Fruit fly (Drosophila melanogaster) whole organism, embryonic: ENCODE data around the gene GluProRS.
A peak's percentile ranks its signal among the peaks of the same experiment; 100 is the strongest.

ENCODE experiments used
- Abd-B ChIP-seq: fragments of 200-800 bp; sonication (Bioruptor generic); optimal IDR thresholded peaks from 2 replicates; lab custom pipeline; 2018; ENCODE audit warnings: missing biosample characterization, mild to moderate bottlenecking, missing genetic modification characterization, moderate library complexity
- CG10654 ChIP-seq: fragments of 200-800 bp; sonication (Bioruptor generic); optimal IDR thresholded peaks from 2 replicates; lab custom pipeline; 2016; ENCODE audit warnings: missing biosample characterization, missing genetic modification characterization
- CG11504 ChIP-seq: fragments of 200-800 bp; sonication (Bioruptor generic); optimal IDR thresholded peaks from 3 replicates; lab custom pipeline; 2019; ENCODE audit warnings: missing biosample characterization, mild to moderate bottlenecking, missing genetic modification characterization, moderate library complexity
- CG11695 ChIP-seq: fragments of 200-800 bp; sonication (Bioruptor generic); IDR thresholded peaks from 3 replicates; pipeline ENCODE4 v1.3.6; 2022; ENCODE audit warnings: missing biosample characterization, missing genetic modification characterization
- CG12104 ChIP-seq: fragments of 200-800 bp; sonication (Bioruptor generic); optimal IDR thresholded peaks from 3 replicates; lab custom pipeline; 2016; ENCODE audit warnings: missing biosample characterization, missing genetic modification characterization
- CG12659 ChIP-seq: fragments of 200-800 bp; sonication (Bioruptor generic); optimal IDR thresholded peaks from 3 replicates; lab custom pipeline; 2017; ENCODE audit warnings: mild to moderate bottlenecking, missing biosample characterization, missing genetic modification reagents, missing genetic modification characterization
- CG15514 ChIP-seq: fragments of 200-800 bp; sonication (Bioruptor generic); optimal IDR thresholded peaks from 3 replicates; lab custom pipeline; 2017; ENCODE audit warnings: missing biosample characterization, missing genetic modification characterization, mild to moderate bottlenecking, moderate library complexity, missing genetic modification reagents
- CG16779 ChIP-seq: fragments of 200-800 bp; sonication (Bioruptor generic); IDR thresholded peaks from 2 replicates; pipeline ENCODE4 v1.3.6; 2022; ENCODE audit warnings: missing biosample characterization, missing genetic modification characterization
- CG31365 ChIP-seq: fragments of 200-800 bp; sonication (Bioruptor generic); optimal IDR thresholded peaks from 2 replicates; lab custom pipeline; 2018; ENCODE audit warnings: missing biosample characterization, mild to moderate bottlenecking, missing genetic modification characterization
- CG34422 ChIP-seq: fragments of 200-800 bp; sonication (Bioruptor generic); IDR thresholded peaks from 3 replicates; pipeline ENCODE4 v1.3.6; 2022; ENCODE audit warnings: missing biosample characterization, missing genetic modification characterization
- CG4617 ChIP-seq: fragments of 200-800 bp; sonication (Bioruptor generic); optimal IDR thresholded peaks from 3 replicates; lab custom pipeline; 2016; ENCODE audit warnings: missing biosample characterization, missing genetic modification characterization, borderline replicate concordance
- CG6813 ChIP-seq: fragments of 200-800 bp; sonication (Bioruptor generic); optimal IDR thresholded peaks from 2 replicates; lab custom pipeline; 2017; ENCODE audit warnings: missing biosample characterization, missing genetic modification characterization, mild to moderate bottlenecking, moderate library complexity, missing genetic modification reagents
- CG7271 ChIP-seq: fragments of 200-800 bp; sonication (Bioruptor generic); optimal IDR thresholded peaks from 2 replicates; lab custom pipeline; 2018; ENCODE audit warnings: missing biosample characterization, mild to moderate bottlenecking, missing genetic modification characterization, moderate library complexity
- CG8765 ChIP-seq: fragments of 200-800 bp; sonication (Bioruptor generic); IDR thresholded peaks from 2 replicates; pipeline ENCODE4 v1.3.6; 2022; ENCODE audit warnings: missing biosample characterization, missing genetic modification characterization
- CG9437 ChIP-seq: fragments of 200-800 bp; sonication (Bioruptor generic); optimal IDR thresholded peaks from 2 replicates; lab custom pipeline; 2018; ENCODE audit warnings: missing biosample characterization, mild to moderate bottlenecking, missing genetic modification characterization
- CHES-1-like ChIP-seq: fragments of 200-800 bp; sonication (Bioruptor generic); optimal IDR thresholded peaks from 2 replicates; lab custom pipeline; 2016; ENCODE audit warnings: missing biosample characterization, missing genetic modification characterization
- CoRest ChIP-seq: fragments of 200-800 bp; sonication (Bioruptor generic); optimal IDR thresholded peaks from 3 replicates; lab custom pipeline; 2018; ENCODE audit warnings: missing biosample characterization, mild to moderate bottlenecking, missing genetic modification characterization, moderate library complexity
- D ChIP-seq, 2 experiments: fragments of 200-800 bp in 1 of 2; fragments of >200 bp in 1 of 2; sonication (Bioruptor generic) in 1 of 2; optimal IDR thresholded peaks; 2 replicates in 1 of 2; 3 replicates in 1 of 2; lab custom pipeline; 2017; ENCODE audit warnings: mild to moderate bottlenecking in 1 of 2, missing biosample characterization in 1 of 2, missing genetic modification characterization in 1 of 2, missing genetic modification reagents in 1 of 2
- D19A ChIP-seq: fragments of 200-800 bp; optimal IDR thresholded peaks from 3 replicates; lab custom pipeline; 2019; ENCODE audit warnings: missing biosample characterization, mild to moderate bottlenecking, missing genetic modification characterization, moderate library complexity
- Dbx ChIP-seq: fragments of 200-800 bp; sonication (Bioruptor generic); IDR thresholded peaks from 3 replicates; pipeline ENCODE4 v1.3.6; 2022; ENCODE audit warnings: missing biosample characterization, missing genetic modification characterization
- Dip3 ChIP-seq: fragments of 200-800 bp; sonication (Bioruptor generic); optimal IDR thresholded peaks from 3 replicates; lab custom pipeline; 2016; ENCODE audit warnings: missing biosample characterization, missing genetic modification characterization
- Eip74EF ChIP-seq, 2 experiments: fragments of 200-800 bp in 1 of 2; fragments of >200 bp in 1 of 2; sonication (Bioruptor generic) in 1 of 2; optimal IDR thresholded peaks; 2 replicates each; lab custom pipeline; 2017 to 2019; ENCODE audit warnings: missing biosample characterization in 2 of 2, missing genetic modification characterization in 2 of 2, mild to moderate bottlenecking in 1 of 2, moderate library complexity in 1 of 2
- H2.0 ChIP-seq: fragments of 200-800 bp; sonication (Bioruptor generic); IDR thresholded peaks from 2 replicates; pipeline ENCODE4 v1.3.6; 2022; ENCODE audit warnings: missing biosample characterization, missing genetic modification characterization
- HLH54F ChIP-seq: fragments of 200-800 bp; sonication (Bioruptor generic); optimal IDR thresholded peaks from 3 replicates; lab custom pipeline; 2016; ENCODE audit warnings: missing biosample characterization, missing genetic modification characterization
- Hmr ChIP-seq: fragments of 200-800 bp; sonication (Bioruptor generic); optimal IDR thresholded peaks from 3 replicates; lab custom pipeline; 2017; ENCODE audit warnings: mild to moderate bottlenecking, missing biosample characterization, missing genetic modification reagents, missing genetic modification characterization
- Hr51 ChIP-seq, 2 experiments: fragments of 200-800 bp; sonication (Bioruptor generic); optimal IDR thresholded peaks; 2 replicates in 1 of 2; 3 replicates in 1 of 2; lab custom pipeline; 2016 to 2018; ENCODE audit warnings: missing biosample characterization in 2 of 2, missing genetic modification characterization in 2 of 2, mild to moderate bottlenecking in 1 of 2, moderate library complexity in 1 of 2
- Mad ChIP-seq: fragments of 200-800 bp; sonication (Bioruptor generic); optimal IDR thresholded peaks from 2 replicates; lab custom pipeline; 2016; ENCODE audit warnings: missing biosample characterization, missing genetic modification characterization
- Nf-YB ChIP-seq: fragments of 200-800 bp; sonication (Bioruptor generic); optimal IDR thresholded peaks from 3 replicates; lab custom pipeline; 2019; ENCODE audit warnings: missing biosample characterization, mild to moderate bottlenecking, missing genetic modification characterization, moderate library complexity
- Stat92E ChIP-seq, 3 experiments: fragments of >200 bp in 2 of 3; fragments of 200-800 bp in 1 of 3; sonication (Bioruptor generic) in 1 of 3; optimal IDR thresholded peaks; 2 replicates each; lab custom pipeline; 2017 to 2019; ENCODE audit warnings: missing biosample characterization in 3 of 3, missing genetic modification characterization in 3 of 3, mild to moderate bottlenecking in 1 of 3, moderate library complexity in 1 of 3
- cad ChIP-seq: fragments of >200 bp; optimal IDR thresholded peaks from 2 replicates; lab custom pipeline; 2017; ENCODE audit warnings: missing biosample characterization, missing genetic modification characterization
- dm ChIP-seq: fragments of 200-800 bp; sonication (Bioruptor generic); optimal IDR thresholded peaks from 3 replicates; lab custom pipeline; 2016; ENCODE audit warnings: missing biosample characterization, missing genetic modification characterization
- dmrt99B ChIP-seq: fragments of 200-800 bp; sonication (Bioruptor generic); optimal IDR thresholded peaks from 2 replicates; lab custom pipeline; 2018; ENCODE audit warnings: missing biosample characterization, mild to moderate bottlenecking, missing genetic modification characterization, moderate library complexity
- esg ChIP-seq: fragments of 200-800 bp; sonication (Bioruptor generic); conservative IDR thresholded peaks from 2 replicates; pipeline ENCODE4 v1.3.6; 2022; ENCODE audit warnings: missing biosample characterization, missing genetic modification characterization
- grau ChIP-seq: fragments of 200-800 bp; optimal IDR thresholded peaks from 3 replicates; lab custom pipeline; 2019; ENCODE audit warnings: missing biosample characterization, mild to moderate bottlenecking, missing genetic modification characterization, moderate library complexity
- ind ChIP-seq: fragments of 200-800 bp; sonication (Bioruptor generic); optimal IDR thresholded peaks from 3 replicates; lab custom pipeline; 2016; ENCODE audit warnings: missing biosample characterization, missing genetic modification characterization
- jigr1 ChIP-seq: fragments of 200-800 bp; sonication (Bioruptor generic); IDR thresholded peaks from 3 replicates; pipeline ENCODE4 v1.3.6; 2022; ENCODE audit warnings: missing biosample characterization, missing genetic modification characterization
- jing ChIP-seq: fragments of 200-800 bp; sonication (Bioruptor generic); optimal IDR thresholded peaks from 2 replicates; lab custom pipeline; 2018; ENCODE audit warnings: missing biosample characterization, mild to moderate bottlenecking, missing genetic modification characterization
- lola ChIP-seq, 3 experiments: fragments of >200 bp in 2 of 3; fragments of 200-800 bp in 1 of 3; sonication (Bioruptor generic) in 1 of 3; optimal IDR thresholded peaks; 2 replicates each; lab custom pipeline; 2017 to 2019; ENCODE audit warnings: missing biosample characterization in 3 of 3, missing genetic modification characterization in 3 of 3, mild to moderate bottlenecking in 1 of 3, moderate library complexity in 1 of 3
- maf-S ChIP-seq: fragments of 200-800 bp; sonication (Bioruptor generic); optimal IDR thresholded peaks from 2 replicates; lab custom pipeline; 2016; ENCODE audit warnings: missing biosample characterization, missing genetic modification characterization
- mirr ChIP-seq: fragments of 200-800 bp; sonication (Bioruptor generic); optimal IDR thresholded peaks from 3 replicates; lab custom pipeline; 2018; ENCODE audit warnings: missing biosample characterization, mild to moderate bottlenecking, missing genetic modification characterization
- nau ChIP-seq: fragments of 200-800 bp; sonication (Bioruptor generic); optimal IDR thresholded peaks from 3 replicates; lab custom pipeline; 2017; ENCODE audit warnings: missing biosample characterization, mild to moderate bottlenecking, missing genetic modification characterization, missing genetic modification reagents
- pfk ChIP-seq: fragments of 200-800 bp; sonication (Bioruptor generic); optimal IDR thresholded peaks from 2 replicates; lab custom pipeline; 2018; ENCODE audit warnings: missing biosample characterization, mild to moderate bottlenecking, missing genetic modification characterization, moderate library complexity
- psq ChIP-seq: fragments of 200-800 bp; sonication (Bioruptor generic); optimal IDR thresholded peaks from 2 replicates; lab custom pipeline; 2017; ENCODE audit warnings: missing biosample characterization, missing genetic modification characterization
- row ChIP-seq: fragments of 200-800 bp; sonication (Bioruptor generic); IDR thresholded peaks from 3 replicates; pipeline ENCODE4 v1.3.6; 2022; ENCODE audit warnings: missing biosample characterization, missing genetic modification characterization
- ssp ChIP-seq: fragments of 200-800 bp; sonication (Bioruptor generic); IDR thresholded peaks from 2 replicates; pipeline ENCODE4 v1.3.6; 2022; ENCODE audit warnings: missing biosample characterization, missing genetic modification characterization
- tna ChIP-seq: fragments of 200-800 bp; sonication (Bioruptor generic); IDR thresholded peaks from 2 replicates; pipeline ENCODE4 v1.3.6; 2022; ENCODE audit warnings: missing biosample characterization, missing genetic modification characterization; ENCODE audit not compliant: partially characterized antibody

The GluProRS gene

dm6 chr3R:23992823-23993797 lies 34.9 kb upstream of the GluProRS start, which contains the start of the genes Epp and Rab7 (continued):
- TF ChIP-seq cad (GFP tag; lab: Kevin White, UChicago) (no peak), CG16779 (GFP tag; lab: Robert Waterston, UW) (no peak), Eip74EF (GFP tag; optimal IDR thresholded peaks at IDR 0.05; lab: Kevin White, UChicago) (no peak), CG8765 (GFP tag; lab: Robert Waterston, UW) (no peak), CG4617 (peak; percentile 90), CG15514 (GFP tag; lab: Kevin White, UChicago) (peak; percentile 66), grau (tag; lab: Kevin White, UChicago) (peak; percentile 22), Dip3 (GFP tag; lab: Kevin White, UChicago) (peak; percentile 40), CG31365 (no peak), CG7271 (peak; percentile 28), dmrt99B (tag; lab: Kevin White, UChicago) (no peak), CoRest (tag; lab: Kevin White, UChicago) (peak; percentile 8), pfk (peak; percentile 2), jing (GFP tag; lab: Kevin White, UChicago) (no peak), nau (GFP tag; lab: Kevin White, UChicago) (peak; percentile 45), CG34422 (GFP tag; lab: Robert Waterston, UW) (peak; percentile 76; the same call in 2 of the 3 replicates), psq (GFP tag; lab: Kevin White, UChicago) (no peak), mirr (GFP tag; lab: Kevin White, UChicago) (peak; percentile 17), Hr51 (GFP tag; optimal IDR thresholded peaks at IDR 0.05; lab: Kevin White, UChicago) (peak in 1 of 2 experiments; percentile 52), CG6813 (GFP tag; lab: Kevin White, UChicago) (no peak), Hmr (GFP tag; lab: Kevin White, UChicago) (peak; percentile 44), CG11695 (no peak), D (optimal IDR thresholded peaks at IDR 0.05; lab: Kevin White, UChicago) (no peak), D (GFP tag; optimal IDR thresholded peaks at IDR 0.05; lab: Kevin White, UChicago) (no peak), ind (GFP tag; lab: Kevin White, UChicago) (peak; percentile 8), Abd-B (GFP tag; lab: Kevin White, UChicago) (no peak), maf-S (GFP tag; lab: Kevin White, UChicago) (peak; percentile 26), Dbx (peak; percentile 66; the same call in 2 of the 3 replicates), CG12659 (GFP tag; lab: Kevin White, UChicago) (peak; percentile 75), D19A (tag; lab: Kevin White, UChicago) (no peak), HLH54F (GFP tag; lab: Kevin White, UChicago) (peak; percentile 64), Stat92E (GFP tag; optimal IDR thresholded peaks at IDR 0.05; lab: Kevin White, UChicago) (no peak), jigr1 (GFP tag; lab: Robert Waterston, UW) (no peak), tna (GFP tag; lab: Robert Waterston, UW) (peak; percentile 78), CHES-1-like (peak; percentile 85), CG9437 (GFP tag; lab: Kevin White, UChicago) (peak; percentile 22), Mad (GFP tag; lab: Kevin White, UChicago) (peak; percentile 48), esg (GFP tag; lab: Robert Waterston, UW) (no peak), dm (peak; percentile 62), CG11504 (tag; lab: Kevin White, UChicago) (no peak), Nf-YB (peak; percentile 45), CG12104 (no peak), H2.0 (no peak), CG10654 (GFP tag; lab: Kevin White, UChicago) (peak; percentile 30), ssp (GFP tag; lab: Robert Waterston, UW) (no peak), lola (GFP tag; optimal IDR thresholded peaks at IDR 0.05; lab: Kevin White, UChicago) (no peak), row (GFP tag; lab: Robert Waterston, UW) (peak; percentile 25; the same call in 2 of the 3 replicates)
